Fruit fly (Drosophila melanogaster): Measurements from ENCODE around the gene Or85f.
A peak's percentile ranks its signal among the peaks of the same experiment; 100 is the strongest.

The Or85f gene

DNA sequence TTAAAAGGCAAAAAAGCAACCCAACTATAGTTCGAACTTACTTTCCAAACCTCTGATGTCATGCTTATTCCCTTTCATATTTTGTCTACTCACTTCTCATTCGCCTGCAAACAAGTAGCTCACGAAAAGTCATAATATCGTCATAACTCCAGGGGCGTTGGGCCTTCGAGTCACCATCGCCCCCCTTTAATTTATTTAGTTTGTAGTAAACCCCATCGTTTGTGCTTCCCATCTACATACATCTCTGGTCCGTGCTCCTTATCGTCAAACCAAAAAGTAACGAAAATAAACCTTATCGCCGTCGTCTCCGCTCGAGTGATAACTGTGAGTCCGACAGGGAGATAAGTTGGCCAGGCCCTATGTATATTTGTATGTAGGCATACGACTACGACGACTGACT, 31.0 kb downstream of the Or85f start (continued):
- peak; percentile 60; the same call in 1 of the 3 replicates for TF ChIP-seq CG34422 (GFP tag; IDR thresholded peaks at IDR 0.05)
- peak; percentile 62 for TF ChIP-seq vvl (GFP tag; IDR thresholded peaks at IDR 0.05)
- TF ChIP-seq maf-S (GFP tag; optimal IDR thresholded peaks at IDR 0.05) = peak; percentile 57
- TF ChIP-seq phol (tag; optimal IDR thresholded peaks at IDR 0.05) = peak; percentile 31
- peak; percentile 38 for TF ChIP-seq CG10267 (tag; optimal IDR thresholded peaks at IDR 0.05)
- TF ChIP-seq CG4730 (GFP tag; IDR thresholded peaks at IDR 0.05) = peak; percentile 53; the same call in 1 of the 2 replicates
- peak; percentile 84 for TF ChIP-seq ci (GFP tag; IDR thresholded peaks at IDR 0.05)
- TF ChIP-seq GATAe (GFP tag; conservative IDR thresholded peaks at IDR 0.05) = peak; percentile 69
- TF ChIP-seq CG16779 (GFP tag; IDR thresholded peaks at IDR 0.05) = peak; percentile 88
- peak; percentile 90 for TF ChIP-seq Rfx (GFP tag; IDR thresholded peaks at IDR 0.05)
- no peak for TF ChIP-seq Doc3 (GFP tag; IDR thresholded peaks at IDR 0.05; ENCODE audit: partially characterized antibody)
- peak; percentile 48 for TF ChIP-seq CG9817 (tag; optimal IDR thresholded peaks at IDR 0.05)
- peak; percentile 55 for TF ChIP-seq bab2 (GFP tag; optimal IDR thresholded peaks at IDR 0.05)
- TF ChIP-seq CG4617 (GFP tag; optimal IDR thresholded peaks at IDR 0.05; ENCODE audit: borderline replicate concordance) = no peak
- TF ChIP-seq MBD-R2 (GFP tag; IDR thresholded peaks at IDR 0.05) = peak; percentile 64; the same call in 1 of the 2 replicates
- peak; percentile 25 to 90 for TF ChIP-seq Pdp1 (GFP tag; optimal IDR thresholded peaks at IDR 0.05)
- TF ChIP-seq NfI (GFP tag; optimal IDR thresholded peaks at IDR 0.05) = peak; percentile 70
- TF ChIP-seq ase (GFP tag; IDR thresholded peaks at IDR 0.05) = peak; percentile 47; the same call in 1 of the 3 replicates
- TF ChIP-seq Dll (GFP tag; IDR thresholded peaks at IDR 0.05; ENCODE audit: partially characterized antibody) = no peak
- peak; percentile 40; the same call in 1 of the 2 replicates for TF ChIP-seq Oaz (GFP tag; IDR thresholded peaks at IDR 0.05)
- TF ChIP-seq cad (GFP tag; optimal IDR thresholded peaks at IDR 0.05) = no peak
- TF ChIP-seq CG32532 (GFP tag; IDR thresholded peaks at IDR 0.05) = peak; percentile 73
- no peak for TF ChIP-seq da (GFP tag; optimal IDR thresholded peaks at IDR 0.05)
- TF ChIP-seq CG10321 (GFP tag; IDR thresholded peaks at IDR 0.05) = no peak
- peak; percentile 17 for TF ChIP-seq CG10147 (GFP tag; optimal IDR thresholded peaks at IDR 0.05)
- 0 out of 2 replicates have a peak, but pooled peaks have one; percentile 30 for TF ChIP-seq bowl (GFP tag; IDR thresholded peaks at IDR 0.05)
- TF ChIP-seq CoRest (tag; optimal IDR thresholded peaks at IDR 0.05) = peak; percentile 74
- no peak for TF ChIP-seq ewg (GFP tag; optimal IDR thresholded peaks at IDR 0.05)
- TF ChIP-seq CG17328 (GFP tag; IDR thresholded peaks at IDR 0.05) = peak; percentile 69
- TF ChIP-seq tgo (GFP tag; IDR thresholded peaks at IDR 0.05) = peak; percentile 21; the same call in 1 of the 3 replicates
- TF ChIP-seq CG10274 (GFP tag; optimal IDR thresholded peaks at IDR 0.05) = peak; percentile 50
- TF ChIP-seq CG4854 (GFP tag; optimal IDR thresholded peaks at IDR 0.05) = peak; percentile 36
- TF ChIP-seq CG3995 (GFP tag; optimal IDR thresholded peaks at IDR 0.05) = peak; percentile 53
- peak; percentile 77 for TF ChIP-seq sob (GFP tag; IDR thresholded peaks at IDR 0.05)
- peak; percentile 86 for TF ChIP-seq lilli (GFP tag; optimal IDR thresholded peaks at IDR 0.05)
- no peak for TF ChIP-seq slp2 (GFP tag; optimal IDR thresholded peaks at IDR 0.05)
- TF ChIP-seq ken (GFP tag; IDR thresholded peaks at IDR 0.05) = peak; percentile 58; the same call in 1 of the 3 replicates
- TF ChIP-seq CG1529 (GFP tag; optimal IDR thresholded peaks at IDR 0.05) = peak; percentile 27
- TF ChIP-seq CG2712 (tag; optimal IDR thresholded peaks at IDR 0.05) = peak; percentile 50
- TF ChIP-seq dan (GFP tag; IDR thresholded peaks at IDR 0.05) = no peak
- peak; percentile 43 for TF ChIP-seq az2 (GFP tag; optimal IDR thresholded peaks at IDR 0.05)
- TF ChIP-seq CG42726 (GFP tag; IDR thresholded peaks at IDR 0.05; ENCODE audit: partially characterized antibody) = no peak
- no peak for TF ChIP-seq Hr39 (optimal IDR thresholded peaks at IDR 0.05)
- peak; percentile 4 for TF ChIP-seq nom (GFP tag; optimal IDR thresholded peaks at IDR 0.05)
- TF ChIP-seq CG3407 (GFP tag; optimal IDR thresholded peaks at IDR 0.05) = no peak
- no peak for TF ChIP-seq TFAM (GFP tag; optimal IDR thresholded peaks at IDR 0.05)
- peak; percentile 55 for TF ChIP-seq CG4707 (GFP tag; optimal IDR thresholded peaks at IDR 0.05)
- no peak for TF ChIP-seq Dref (GFP tag; IDR thresholded peaks at IDR 0.05)
- peak; percentile 64 for TF ChIP-seq CrebB (tag; optimal IDR thresholded peaks at IDR 0.05)
- TF ChIP-seq Sry-δ (GFP tag; optimal IDR thresholded peaks at IDR 0.05) = peak; percentile 16
- peak; percentile 69 for TF ChIP-seq CG18619 (GFP tag; optimal IDR thresholded peaks at IDR 0.05)
